Worm (Caenorhabditis elegans): ENCODE results near the gene H03E18.1.

The H03E18.1 gene

ce11 chrX:8475142-8475541 lies 32.5 kb upstream of the H03E18.1 start (continued):
- TF ChIP-seq nhr-77 (tag; optimal IDR thresholded peaks at IDR 0.05) (no peak), sma-9 (GFP tag; optimal IDR thresholded peaks at IDR 0.05) (peak; percentile 99), sma-9 (tag; optimal IDR thresholded peaks at IDR 0.05) (peak; percentile 67), egl-27 (tag; optimal IDR thresholded peaks at IDR 0.05) (peak; percentile 88), nhr-237 (tag; optimal IDR thresholded peaks at IDR 0.05) (no peak), F13H6.1 (tag; optimal IDR thresholded peaks at IDR 0.05) (peak; percentile 49), gmeb-1 (tag; optimal IDR thresholded peaks at IDR 0.05) (peak; percentile 63), ceh-82 (tag; optimal IDR thresholded peaks at IDR 0.05) (no peak), lin-39 (tag; optimal IDR thresholded peaks at IDR 0.05) (no peak), nhr-21 (tag; optimal IDR thresholded peaks at IDR 0.05) (peak; percentile 98), nhr-23 (tag; optimal IDR thresholded peaks at IDR 0.05) (no peak), sem-4 (tag; optimal IDR thresholded peaks at IDR 0.05) (peak; percentile 89), nhr-129 (tag; optimal IDR thresholded peaks at IDR 0.05) (peak; percentile 79), mbf-1 (tag; optimal IDR thresholded peaks at IDR 0.05) (no peak)

ce11 chrX:8475759-8476228 lies 31.9 kb upstream of the H03E18.1 start, which contains the start of gene nhr-14:
Gene nhr-14 (minus strand): TSS chrX:8476178.
- TF ChIP-seq ztf-4 (tag; optimal IDR thresholded peaks at IDR 0.05) (no peak), ceh-16 (tag; optimal IDR thresholded peaks at IDR 0.05) (no peak), unc-55 (GFP tag; optimal IDR thresholded peaks at IDR 0.05) (no peak), lsy-2 (tag; optimal IDR thresholded peaks at IDR 0.05) (no peak)

DNA sequence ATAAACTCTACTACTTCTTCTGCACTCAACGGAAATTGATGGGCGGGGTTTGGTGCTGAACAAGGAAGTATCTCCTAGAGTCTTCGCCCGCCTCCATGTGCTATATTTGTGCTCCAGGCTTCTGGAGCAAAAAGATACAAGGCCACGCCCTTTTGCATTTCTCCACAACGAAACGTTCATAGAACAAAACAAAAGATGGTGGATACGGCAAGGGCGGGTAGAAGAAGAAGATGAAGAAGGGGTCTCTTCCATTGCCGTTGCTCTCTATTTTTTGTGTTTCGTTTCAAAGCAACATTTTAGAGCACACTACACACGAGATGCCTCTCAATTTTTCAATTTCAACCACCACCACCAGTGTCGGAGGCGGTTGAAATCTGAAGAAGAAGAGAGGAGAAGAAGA lies 31.4 kb upstream of the H03E18.1 start:
- TF ChIP-seq sem-4 (tag; optimal IDR thresholded peaks at IDR 0.05) = peak; percentile 34
- no peak for TF ChIP-seq skn-1 (tag; optimal IDR thresholded peaks at IDR 0.05)
- TF ChIP-seq nhr-21 (tag; optimal IDR thresholded peaks at IDR 0.05) = no peak
- TF ChIP-seq nhr-25 (tag; optimal IDR thresholded peaks at IDR 0.05) = no peak
- TF ChIP-seq nhr-129 (tag; optimal IDR thresholded peaks at IDR 0.05) = no peak
- no peak for TF ChIP-seq lin-13 (GFP tag; optimal IDR thresholded peaks at IDR 0.05)
- no peak for TF ChIP-seq alr-1 (tag; optimal IDR thresholded peaks at IDR 0.05)
- TF ChIP-seq unc-55 (GFP tag; optimal IDR thresholded peaks at IDR 0.05) = no peak
- TF ChIP-seq zag-1 (tag; optimal IDR thresholded peaks at IDR 0.05) = peak; percentile 32
- TF ChIP-seq Y55F3AM.14 (GFP tag; optimal IDR thresholded peaks at IDR 0.05) = no peak
- no peak for TF ChIP-seq nhr-23 (tag; optimal IDR thresholded peaks at IDR 0.05)
- TF ChIP-seq egl-27 (tag; optimal IDR thresholded peaks at IDR 0.05) = no peak
- peak in 1 of 2 experiments; percentile 7 for TF ChIP-seq lsy-2 (tag; optimal IDR thresholded peaks at IDR 0.05)
- peak; percentile 62 to 70 for TF ChIP-seq mdl-1 (tag; optimal IDR thresholded peaks at IDR 0.05)
- TF ChIP-seq ztf-1 (GFP tag; conservative IDR thresholded peaks at IDR 0.05) = no peak
- TF ChIP-seq dmd-4 (tag; optimal IDR thresholded peaks at IDR 0.05) = no peak

DNA sequence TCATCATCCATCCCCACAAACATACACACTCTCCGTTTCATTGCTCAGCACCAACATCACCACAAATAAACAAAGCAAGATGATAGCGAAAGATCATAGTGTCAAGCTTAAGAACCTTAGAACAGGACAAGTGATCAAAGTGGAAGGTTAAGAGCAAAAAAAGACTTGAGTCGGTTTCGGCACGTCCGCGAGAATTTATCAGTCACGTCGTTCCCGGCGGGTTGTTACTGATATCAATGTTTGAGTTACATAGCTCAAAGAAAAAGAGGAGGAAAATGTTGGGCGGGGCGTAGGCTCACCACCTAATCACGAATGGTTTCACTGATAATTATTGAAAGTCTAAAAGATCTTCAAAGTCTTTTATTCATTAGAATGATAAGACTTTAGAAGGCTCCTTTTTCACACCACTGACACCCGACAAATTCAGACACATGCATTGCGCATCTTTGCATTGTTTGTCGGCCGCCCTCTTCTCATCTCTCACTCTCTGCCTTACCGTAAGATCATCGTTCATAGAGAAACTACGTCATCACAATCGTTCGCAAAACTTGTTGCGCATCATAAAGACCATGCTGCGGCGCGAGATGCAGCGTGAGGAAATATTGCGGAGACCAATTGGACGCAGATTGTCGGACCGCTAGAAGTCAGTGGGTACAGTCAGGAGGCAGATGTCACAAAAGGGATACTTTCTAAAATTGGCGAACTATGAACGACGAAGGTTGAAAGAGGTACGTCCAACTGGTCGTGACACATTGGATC lies 30.4 kb upstream of the H03E18.1 start:
- TF ChIP-seq ceh-82 (tag; optimal IDR thresholded peaks at IDR 0.05) (no peak), Y55F3AM.14 (GFP tag; optimal IDR thresholded peaks at IDR 0.05) (peak; percentile 77), crh-2 (tag; optimal IDR thresholded peaks at IDR 0.05) (peak; percentile 58), blmp-1 (tag; optimal IDR thresholded peaks at IDR 0.05; ENCODE audit: insufficient read depth) (peak; percentile 88), fos-1 (tag; optimal IDR thresholded peaks at IDR 0.05) (peak; percentile 48), elt-1 (tag; optimal IDR thresholded peaks at IDR 0.05) (no peak), nhr-237 (tag; optimal IDR thresholded peaks at IDR 0.05) (peak; percentile 13), mab-5 (tag; optimal IDR thresholded peaks at IDR 0.05) (no peak), lin-11 (tag; optimal IDR thresholded peaks at IDR 0.05) (no peak), lin-13 (GFP tag; optimal IDR thresholded peaks at IDR 0.05) (peak; percentile 21), nhr-77 (tag; optimal IDR thresholded peaks at IDR 0.05) (no peak), ztf-11 (tag; optimal IDR thresholded peaks at IDR 0.05) (no peak), nhr-6 (tag; optimal IDR thresholded peaks at IDR 0.05) (peak; percentile 52), snpc-4 (tag; optimal IDR thresholded peaks at IDR 0.05) (peak; percentile 2), unc-62 (GFP tag; optimal IDR thresholded peaks at IDR 0.05) (peak; percentile 40), dmd-4 (tag; optimal IDR thresholded peaks at IDR 0.05) (no peak), nhr-129 (tag; optimal IDR thresholded peaks at IDR 0.05) (peak; percentile 79), nhr-11 (tag; optimal IDR thresholded peaks at IDR 0.05) (no peak), nhr-21 (tag; optimal IDR thresholded peaks at IDR 0.05) (peak; percentile 99), nhr-25 (tag; optimal IDR thresholded peaks at IDR 0.05) (peak; percentile 98), ztf-1 (GFP tag; conservative IDR thresholded peaks at IDR 0.05) (no peak), F13H6.1 (tag; optimal IDR thresholded peaks at IDR 0.05) (peak; percentile 84), ztf-4 (tag; optimal IDR thresholded peaks at IDR 0.05) (peak; percentile 18), peb-1 (tag; optimal IDR thresholded peaks at IDR 0.05) (no peak), alr-1 (tag; optimal IDR thresholded peaks at IDR 0.05) (no peak), gmeb-1 (tag; optimal IDR thresholded peaks at IDR 0.05) (peak; percentile 54), ZK546.5 (tag; optimal IDR thresholded peaks at IDR 0.05) (no peak), zag-1 (tag; optimal IDR thresholded peaks at IDR 0.05) (no peak), nhr-10 (tag; optimal IDR thresholded peaks at IDR 0.05) (no peak), sma-3 (GFP tag; optimal IDR thresholded peaks at IDR 0.05) (peak; percentile 96), R02D3.7 (tag; optimal IDR thresholded peaks at IDR 0.05) (no peak), unc-55 (GFP tag; optimal IDR thresholded peaks at IDR 0.05) (no peak), elt-3 (tag; optimal IDR thresholded peaks at IDR 0.05) (no peak), lin-39 (tag; optimal IDR thresholded peaks at IDR 0.05) (no peak)
